Worm (Caenorhabditis elegans): ENCODE data around the gene T06C12.9.

DNA sequence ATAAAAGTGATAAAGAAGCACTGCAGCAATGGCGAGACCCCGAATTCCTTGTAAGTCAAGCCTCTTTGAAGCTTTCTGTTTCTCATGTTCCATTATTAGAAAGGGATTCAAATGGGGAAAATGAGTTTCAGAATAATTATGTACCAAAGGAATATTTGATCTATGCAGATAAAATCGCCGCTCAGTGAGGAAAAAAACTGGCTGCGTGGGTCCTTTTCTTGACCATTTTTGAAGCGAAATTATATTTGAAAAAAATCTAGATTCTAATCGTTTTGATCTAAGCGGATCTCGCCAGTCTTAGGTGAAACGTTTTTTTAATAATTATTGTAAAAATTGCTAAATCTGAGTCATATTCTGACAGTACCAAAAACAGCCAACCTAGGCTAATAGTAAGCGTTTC lies 1.2 kb downstream of the T06C12.9 start, which contains the start of gene oac-42:
- TF ChIP-seq pha-4 (tag; optimal IDR thresholded peaks at IDR 0.05) = no peak
- TF ChIP-seq mep-1 (tag; optimal IDR thresholded peaks at IDR 0.05) = no peak
- TF ChIP-seq ces-1 (GFP tag; optimal IDR thresholded peaks at IDR 0.05) = no peak
- TF ChIP-seq nhr-76 (tag; optimal IDR thresholded peaks at IDR 0.05) = no peak
- TF ChIP-seq drap-1 (GFP tag; optimal IDR thresholded peaks at IDR 0.05) = no peak
- no peak for TF ChIP-seq unc-62 (GFP tag; optimal IDR thresholded peaks at IDR 0.05)
- TF ChIP-seq blmp-1 (tag; optimal IDR thresholded peaks at IDR 0.05) = no peak
- TF ChIP-seq nhr-237 (tag; optimal IDR thresholded peaks at IDR 0.05) = no peak
- TF ChIP-seq lsy-2 (tag; optimal IDR thresholded peaks at IDR 0.05) = no peak
- no peak for TF ChIP-seq M03D4.4 (tag; optimal IDR thresholded peaks at IDR 0.05)

Data from whole organism, mixed stage, embryonic.